Worm (Caenorhabditis elegans) whole organism, late embryonic: ENCODE data around the gene secs-1.
A peak's percentile ranks its signal among the peaks of the same experiment; 100 is the strongest.

Experiments
- C38D4.7 ChIP-seq: fragments of 200-800 bp; sonication (Bioruptor generic); optimal IDR thresholded peaks from 2 replicates; lab custom pipeline; 2018; ENCODE audit warnings: mild to moderate bottlenecking, missing genetic modification characterization, moderate library complexity, missing compliant biosample characterization
- F13H6.1 ChIP-seq: sonication (generic microtip); optimal IDR thresholded peaks from 2 replicates; lab custom pipeline; 2016; ENCODE audit warnings: missing genetic modification characterization, missing compliant biosample characterization
- K02D7.2 ChIP-seq: sonication (generic microtip); optimal IDR thresholded peaks from 2 replicates; lab custom pipeline; 2017; ENCODE audit warnings: mild to moderate bottlenecking, missing genetic modification characterization, missing compliant biosample characterization
- ahr-1 ChIP-seq: sonication (generic microtip); optimal IDR thresholded peaks from 2 replicates; lab custom pipeline; 2016; ENCODE audit warnings: missing genetic modification characterization, missing compliant biosample characterization
- ama-1 ChIP-seq: fragments of 150-350 bp; optimal IDR thresholded peaks from 2 replicates; lab custom pipeline; 2014
- ceh-18 ChIP-seq: sonication (generic microtip); optimal IDR thresholded peaks from 2 replicates; lab custom pipeline; 2016; ENCODE audit warnings: missing genetic modification characterization, missing compliant biosample characterization
- ceh-19 ChIP-seq: fragments of 200-800 bp; sonication (Bioruptor generic); optimal IDR thresholded peaks from 2 replicates; lab custom pipeline; 2018; ENCODE audit warnings: mild to moderate bottlenecking, missing genetic modification characterization, missing compliant biosample characterization
- ceh-2 ChIP-seq: sonication (generic microtip); optimal IDR thresholded peaks from 2 replicates; lab custom pipeline; 2016; ENCODE audit warnings: missing genotype, missing genetic modification characterization, missing compliant biosample characterization
- ceh-31 ChIP-seq: sonication (generic microtip); optimal IDR thresholded peaks from 2 replicates; lab custom pipeline; 2016; ENCODE audit warnings: missing genetic modification characterization, missing compliant biosample characterization
- ceh-9 ChIP-seq: sonication (generic microtip); optimal IDR thresholded peaks from 2 replicates; lab custom pipeline; 2016; ENCODE audit warnings: mild to moderate bottlenecking, missing genetic modification characterization, inconsistent platforms, missing compliant biosample characterization
- dmd-4 ChIP-seq: sonication (generic microtip); optimal IDR thresholded peaks from 2 replicates; lab custom pipeline; 2016; ENCODE audit warnings: borderline replicate concordance, missing genetic modification characterization, missing compliant biosample characterization
- dve-1 ChIP-seq: sonication (generic microtip); optimal IDR thresholded peaks from 2 replicates; lab custom pipeline; 2017; ENCODE audit warnings: antibody characterized with exemption, mild to moderate bottlenecking, missing genetic modification characterization, missing compliant biosample characterization
- elt-2 ChIP-seq: sonication (generic microtip); optimal IDR thresholded peaks from 2 replicates; lab custom pipeline; 2016; ENCODE audit warnings: missing genetic modification reagents, missing genetic modification characterization, missing compliant biosample characterization
- elt-4 ChIP-seq: sonication (generic microtip); optimal IDR thresholded peaks from 2 replicates; lab custom pipeline; 2016; ENCODE audit warnings: missing genetic modification characterization, missing compliant biosample characterization
- eyg-1 ChIP-seq: sonication (generic microtip); optimal IDR thresholded peaks from 2 replicates; lab custom pipeline; 2016; ENCODE audit warnings: missing genotype, missing genetic modification characterization, missing compliant biosample characterization
- fax-1 ChIP-seq: sonication (generic microtip); optimal IDR thresholded peaks from 2 replicates; lab custom pipeline; 2016; ENCODE audit warnings: missing genotype, missing genetic modification characterization, missing compliant biosample characterization
- gmeb-2 ChIP-seq: sonication (generic microtip); optimal IDR thresholded peaks from 2 replicates; lab custom pipeline; 2016; ENCODE audit warnings: missing genetic modification characterization, inconsistent platforms, missing compliant biosample characterization
- hlh-13 ChIP-seq: fragments of 200-800 bp; sonication (Bioruptor generic); optimal IDR thresholded peaks from 2 replicates; lab custom pipeline; 2018; ENCODE audit warnings: mild to moderate bottlenecking, missing genetic modification characterization, missing compliant biosample characterization
- hlh-8 ChIP-seq: sonication (generic microtip); optimal IDR thresholded peaks from 2 replicates; lab custom pipeline; 2016; ENCODE audit warnings: missing genotype, missing genetic modification characterization, missing compliant biosample characterization
- lin-11 ChIP-seq: fragments of 200-800 bp; sonication (Bioruptor generic); optimal IDR thresholded peaks from 2 replicates; lab custom pipeline; 2018; ENCODE audit warnings: mild to moderate bottlenecking, missing genetic modification characterization, missing compliant biosample characterization
- madf-2 ChIP-seq: sonication (generic microtip); optimal IDR thresholded peaks from 2 replicates; lab custom pipeline; 2017; ENCODE audit warnings: missing genetic modification characterization, missing compliant biosample characterization
- mec-3 ChIP-seq: sonication (generic microtip); optimal IDR thresholded peaks from 2 replicates; lab custom pipeline; 2016; ENCODE audit warnings: borderline replicate concordance, missing genetic modification characterization, missing compliant biosample characterization
- nfya-1 ChIP-seq: sonication (generic microtip); optimal IDR thresholded peaks from 2 replicates; lab custom pipeline; 2017; ENCODE audit warnings: missing genetic modification characterization, mild to moderate bottlenecking, missing compliant biosample characterization, antibody characterized with exemption, moderate library complexity
- nhr-11 ChIP-seq: fragments of 150-350 bp; optimal IDR thresholded peaks from 2 replicates; lab custom pipeline; 2014; ENCODE audit warnings: missing biosample characterization, missing genetic modification characterization
- nhr-232 ChIP-seq: sonication (generic microtip); optimal IDR thresholded peaks from 2 replicates; lab custom pipeline; 2016; ENCODE audit warnings: missing genetic modification characterization, missing compliant biosample characterization
- npax-4 ChIP-seq: sonication (generic microtip); optimal IDR thresholded peaks from 2 replicates; lab custom pipeline; 2016; ENCODE audit warnings: missing genetic modification characterization, missing compliant biosample characterization
- pax-1 ChIP-seq: fragments of 150-350 bp; optimal IDR thresholded peaks from 2 replicates; lab custom pipeline; 2014; ENCODE audit warnings: missing biosample characterization, missing genetic modification characterization
- pha-2 ChIP-seq: sonication (generic microtip); optimal IDR thresholded peaks from 2 replicates; lab custom pipeline; 2017; ENCODE audit warnings: mild to moderate bottlenecking, missing genetic modification characterization, missing compliant biosample characterization
- pha-4 ChIP-seq: fragments of 150-350 bp; optimal IDR thresholded peaks from 2 replicates; lab custom pipeline; 2018; ENCODE audit warnings: missing biosample characterization, missing genetic modification reagents, missing genetic modification characterization
- pqm-1 ChIP-seq: sonication (generic microtip); optimal IDR thresholded peaks from 2 replicates; lab custom pipeline; 2016; ENCODE audit warnings: missing genetic modification characterization, missing compliant biosample characterization
- pros-1 ChIP-seq: fragments of 150-350 bp; optimal IDR thresholded peaks from 2 replicates; lab custom pipeline; 2014; ENCODE audit warnings: missing biosample characterization, missing genetic modification reagents, missing genetic modification characterization
- ref-2 ChIP-seq: sonication (generic microtip); optimal IDR thresholded peaks from 2 replicates; lab custom pipeline; 2016; ENCODE audit warnings: missing genetic modification characterization, missing compliant biosample characterization
- sdc-2 ChIP-seq: sonication (generic microtip); optimal IDR thresholded peaks from 2 replicates; lab custom pipeline; 2016; ENCODE audit warnings: missing genotype, missing genetic modification characterization, missing compliant biosample characterization
- sox-2 ChIP-seq: fragments of 200-800 bp; sonication (Bioruptor generic); IDR thresholded peaks from 2 replicates; pipeline ENCODE4 v1.3.6; 2022; ENCODE audit warnings: missing genetic modification reagents, missing genetic modification characterization, missing compliant biosample characterization
- sox-4 ChIP-seq: sonication (generic microtip); optimal IDR thresholded peaks from 2 replicates; lab custom pipeline; 2017; ENCODE audit warnings: mild to moderate bottlenecking, missing genetic modification characterization, inconsistent platforms, missing compliant biosample characterization
- syd-9 ChIP-seq: sonication (generic microtip); optimal IDR thresholded peaks from 2 replicates; lab custom pipeline; 2016; ENCODE audit warnings: mild to moderate bottlenecking, missing genetic modification characterization, moderate library complexity, missing compliant biosample characterization
- tbx-2 ChIP-seq: sonication (generic microtip); optimal IDR thresholded peaks from 2 replicates; lab custom pipeline; 2016; ENCODE audit warnings: missing genetic modification characterization, missing compliant biosample characterization
- ttx-3 ChIP-seq: sonication (generic microtip); optimal IDR thresholded peaks from 2 replicates; lab custom pipeline; 2016; ENCODE audit warnings: missing genetic modification reagents, missing genetic modification characterization, missing compliant biosample characterization
- unc-3 ChIP-seq, 2 experiments: fragments of 200-800 bp in 1 of 2; sonication (Bioruptor generic) in 1 of 2; sonication (generic microtip) in 1 of 2; conservative IDR thresholded peaks in 1 of 2; optimal IDR thresholded peaks in 1 of 2; 2 replicates each; pipeline versions ENCODE4 v1.3.6 to Lab custom; 2016 to 2022; ENCODE audit warnings: missing compliant biosample characterization in 2 of 2, missing genetic modification characterization in 2 of 2, missing genetic modification reagents in 1 of 2
- unc-55 ChIP-seq: sonication (generic microtip); optimal IDR thresholded peaks from 2 replicates; lab custom pipeline; 2017; ENCODE audit warnings: missing biosample characterization, missing genetic modification reagents, missing genetic modification characterization
- zip-5 ChIP-seq: sonication (generic microtip); optimal IDR thresholded peaks from 2 replicates; lab custom pipeline; 2016; ENCODE audit warnings: missing genetic modification characterization, missing compliant biosample characterization
- ztf-16 ChIP-seq: sonication (generic microtip); optimal IDR thresholded peaks from 2 replicates; lab custom pipeline; 2017; ENCODE audit warnings: missing genetic modification characterization, missing compliant biosample characterization

The secs-1 gene

DNA sequence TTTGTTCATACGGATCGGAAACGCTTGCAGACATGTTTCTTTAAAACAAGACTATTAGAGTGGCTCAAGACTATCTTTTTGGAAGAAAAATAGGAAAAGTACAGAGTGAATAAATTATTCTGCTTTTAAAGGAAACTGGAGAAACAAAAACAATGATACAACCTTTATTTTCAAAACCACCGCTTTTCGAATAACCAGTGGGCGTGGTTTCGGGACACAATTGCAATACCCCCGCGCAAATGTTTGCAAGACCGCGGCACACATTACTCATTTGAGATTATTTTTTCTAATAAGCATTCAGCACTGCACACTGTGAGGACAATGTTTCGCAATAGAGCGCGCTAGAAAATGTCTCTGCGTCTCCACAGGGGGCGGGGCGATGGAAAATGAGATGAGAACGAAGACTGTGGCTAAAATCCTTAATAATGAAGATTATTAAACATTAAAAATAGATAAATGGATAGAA is 3.6 kb upstream of the secs-1 start, which contains the start of gene plrg-1 (continued):
- TF ChIP-seq hlh-8 (tag; lab: Kevin White, UChicago) = peak; percentile 78
- TF ChIP-seq syd-9 (tag; lab: Kevin White, UChicago) = peak; percentile 79
- peak; percentile 87 for TF ChIP-seq ztf-16 (tag; lab: Kevin White, UChicago)
- peak; percentile 93 for TF ChIP-seq ceh-19 (GFP tag; lab: Kevin White, UChicago)
- TF ChIP-seq unc-55 (GFP tag; lab: Kevin White, UChicago) = peak; percentile 11
- TF ChIP-seq pha-4 (tag; lab: Kevin White, UChicago) = no peak
- TF ChIP-seq ceh-31 = peak; percentile 93
- peak; percentile 91 for TF ChIP-seq sox-2 (GFP tag; lab: Robert Waterston, UW)
- TF ChIP-seq pax-1 (tag; lab: Kevin White, UChicago) = peak; percentile 49
- TF ChIP-seq K02D7.2 (tag; lab: Kevin White, UChicago) = peak; percentile 67
- peak; percentile 88 for TF ChIP-seq ceh-2 (tag; lab: Kevin White, UChicago)
- peak; percentile 86 for TF ChIP-seq ceh-18
- TF ChIP-seq elt-4 (tag; lab: Kevin White, UChicago) = no peak
- TF ChIP-seq madf-2 (tag; lab: Kevin White, UChicago) = peak; percentile 79
- TF ChIP-seq ahr-1 (tag; lab: Kevin White, UChicago) = peak; percentile 73
- TF ChIP-seq tbx-2 = peak; percentile 92
- TF ChIP-seq ceh-9 (tag; lab: Kevin White, UChicago) = no peak
- TF ChIP-seq ref-2 (tag; lab: Kevin White, UChicago) = peak; percentile 89
- peak; percentile 75 for TF ChIP-seq dmd-4 (tag; lab: Kevin White, UChicago)
- peak; percentile 77 for TF ChIP-seq F13H6.1 (tag; lab: Kevin White, UChicago)
- TF ChIP-seq pha-2 = peak; percentile 82
- no peak for TF ChIP-seq mec-3
- TF ChIP-seq sox-4 (tag; lab: Kevin White, UChicago) = peak; percentile 85
- TF ChIP-seq nhr-232 (tag; lab: Kevin White, UChicago) = peak; percentile 75
- TF ChIP-seq ama-1 (lab: Kevin White, UChicago) = no peak
- no peak for TF ChIP-seq hlh-13 (GFP tag; lab: Kevin White, UChicago)
- peak; percentile 57 for TF ChIP-seq npax-4 (tag; lab: Kevin White, UChicago)
- TF ChIP-seq pqm-1 = peak; percentile 46
- TF ChIP-seq dve-1 (tag; lab: Kevin White, UChicago) = peak; percentile 35

DNA sequence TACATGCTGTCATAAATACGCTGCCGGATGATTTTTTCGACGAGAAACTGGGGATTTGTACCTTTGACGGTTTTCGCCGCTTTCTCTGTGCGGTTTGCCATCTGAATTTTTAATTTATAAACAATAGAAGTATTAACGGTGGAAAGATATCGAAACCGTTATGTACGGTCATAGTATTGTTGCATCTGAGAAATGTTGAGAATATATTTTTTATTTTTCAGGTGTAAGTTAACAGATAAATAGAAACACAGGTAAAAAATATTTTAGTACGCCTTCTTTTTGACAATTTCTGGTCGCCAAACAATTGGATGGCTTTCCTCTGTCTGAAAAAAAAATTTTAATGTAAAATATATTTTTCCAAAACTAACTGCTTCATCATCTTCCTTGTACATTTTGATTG is 1.7 kb upstream of the secs-1 start, which contains the start of gene prp-38:
prp-38 (minus strand) TSS at position 101 of the 400 bp plus-strand sequence.
- no peak for TF ChIP-seq unc-3 (GFP tag; conservative IDR thresholded peaks at IDR 0.05; lab: Robert Waterston, UW)
- no peak for TF ChIP-seq unc-3 (tag; optimal IDR thresholded peaks at IDR 0.05; lab: Kevin White, UChicago)
- no peak for TF ChIP-seq fax-1 (tag; lab: Kevin White, UChicago)
- TF ChIP-seq nfya-1 = no peak
- no peak for TF ChIP-seq tbx-2
- TF ChIP-seq C38D4.7 (GFP tag; lab: Kevin White, UChicago) = no peak
- TF ChIP-seq lin-11 = no peak
- no peak for TF ChIP-seq nhr-11 (tag; lab: Kevin White, UChicago)
- no peak for TF ChIP-seq gmeb-2
- TF ChIP-seq sdc-2 (tag; lab: Kevin White, UChicago) = no peak
- no peak for TF ChIP-seq eyg-1 (tag; lab: Kevin White, UChicago)
- no peak for TF ChIP-seq ama-1 (lab: Kevin White, UChicago)
- TF ChIP-seq zip-5 = no peak
- no peak for TF ChIP-seq ceh-31
- TF ChIP-seq ahr-1 (tag; lab: Kevin White, UChicago) = no peak
- TF ChIP-seq syd-9 (tag; lab: Kevin White, UChicago) = no peak

DNA sequence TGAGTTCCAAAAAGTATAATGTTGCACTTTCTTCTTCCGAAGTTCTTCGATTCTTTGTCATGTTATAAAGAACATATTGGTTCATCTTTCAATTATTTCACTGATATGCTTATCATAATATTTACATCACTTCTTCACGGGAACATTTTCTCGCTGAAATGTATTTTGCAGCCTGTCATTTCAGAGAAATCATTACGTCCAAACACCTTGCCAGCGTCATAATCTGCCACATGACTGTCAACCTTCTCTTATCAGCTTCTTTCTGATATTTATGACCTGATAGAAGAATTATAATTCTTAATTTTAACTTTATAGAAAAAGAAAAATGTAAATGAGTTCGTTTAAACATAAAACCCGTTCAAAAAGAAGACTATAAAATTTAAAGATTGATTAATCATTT is 2.2 kb downstream of the secs-1 start:
- TF ChIP-seq pros-1 (no peak), elt-2 (peak; percentile 46), ttx-3 (tag; lab: Kevin White, UChicago) (no peak), pax-1 (tag; lab: Kevin White, UChicago) (no peak), npax-4 (tag; lab: Kevin White, UChicago) (no peak)
- TF ChIP-seq, all 69 proteins: peak for 1
